Fruit fly (Drosophila melanogaster): ENCODE results near the gene CG3117.
A peak's percentile ranks its signal among the peaks of the same experiment; 100 is the strongest.

Gene CG3117

dm6 chr2L:2851589-2851988, 4.6 kb upstream of the CG3117 start:
- no peak for TF ChIP-seq tai (GFP tag; optimal IDR thresholded peaks at IDR 0.05)
- no peak for TF ChIP-seq h (GFP tag; optimal IDR thresholded peaks at IDR 0.05)
- TF ChIP-seq dl (GFP tag; optimal IDR thresholded peaks at IDR 0.05; ENCODE audit: insufficient read depth in 1 of 2, partially characterized antibody in 2 of 2): no peak
- TF ChIP-seq Myc (optimal IDR thresholded peaks at IDR 0.05): no peak
- no peak for TF ChIP-seq pan (optimal IDR thresholded peaks at IDR 0.05)
- no peak for TF ChIP-seq brk (GFP tag; optimal IDR thresholded peaks at IDR 0.05)
- TF ChIP-seq Dfd (GFP tag; optimal IDR thresholded peaks at IDR 0.05): no peak
- TF ChIP-seq woc (GFP tag; optimal IDR thresholded peaks at IDR 0.05): no peak
- TF ChIP-seq Vsx2 (GFP tag; optimal IDR thresholded peaks at IDR 0.05; ENCODE audit: partially characterized antibody): no peak
- no peak for TF ChIP-seq Jra (GFP tag; optimal IDR thresholded peaks at IDR 0.05)
- TF ChIP-seq rgr (GFP tag; optimal IDR thresholded peaks at IDR 0.05): no peak
- no peak for TF ChIP-seq Hr83 (GFP tag; optimal IDR thresholded peaks at IDR 0.05; ENCODE audit: poor library complexity, severe bottlenecking)
- TF ChIP-seq Sp1 (GFP tag; optimal IDR thresholded peaks at IDR 0.05): no peak
- no peak for TF ChIP-seq Hr78 (GFP tag; optimal IDR thresholded peaks at IDR 0.05)
- TF ChIP-seq CrebA (GFP tag; optimal IDR thresholded peaks at IDR 0.05; ENCODE audit: borderline replicate concordance): no peak
- no peak for TF ChIP-seq CG9705 (GFP tag; optimal IDR thresholded peaks at IDR 0.05)
- no peak for TF ChIP-seq foxo (GFP tag; optimal IDR thresholded peaks at IDR 0.05)
- TF ChIP-seq dsf (GFP tag; optimal IDR thresholded peaks at IDR 0.05; ENCODE audit: borderline replicate concordance): no peak
- no peak for TF ChIP-seq GATAd (GFP tag; optimal IDR thresholded peaks at IDR 0.05)
- TF ChIP-seq lola (GFP tag; optimal IDR thresholded peaks at IDR 0.05): no peak

dm6 chr2L:2845634-2846033, 1.4 kb downstream of the CG3117 start, which contains the start of gene CG18557:
Gene CG18557 (minus strand): TSS chr2L:2845734.
- no peak for TF ChIP-seq psq (GFP tag; optimal IDR thresholded peaks at IDR 0.05)
- no peak for TF ChIP-seq Abd-B (GFP tag; optimal IDR thresholded peaks at IDR 0.05)
- TF ChIP-seq dl (GFP tag; optimal IDR thresholded peaks at IDR 0.05; ENCODE audit: insufficient read depth in 1 of 2, partially characterized antibody in 2 of 2): no peak
- no peak for TF ChIP-seq sv (GFP tag; optimal IDR thresholded peaks at IDR 0.05)
- peak; percentile 1 for TF ChIP-seq fru (GFP tag; optimal IDR thresholded peaks at IDR 0.05)
- no peak for TF ChIP-seq Rel (GFP tag; optimal IDR thresholded peaks at IDR 0.05)
- TF ChIP-seq Rel (tag; optimal IDR thresholded peaks at IDR 0.05): peak; percentile 31
- TF ChIP-seq h (GFP tag; optimal IDR thresholded peaks at IDR 0.05): no peak
- TF ChIP-seq CG9705 (GFP tag; optimal IDR thresholded peaks at IDR 0.05): no peak
- no peak for TF ChIP-seq pan (optimal IDR thresholded peaks at IDR 0.05)

DNA sequence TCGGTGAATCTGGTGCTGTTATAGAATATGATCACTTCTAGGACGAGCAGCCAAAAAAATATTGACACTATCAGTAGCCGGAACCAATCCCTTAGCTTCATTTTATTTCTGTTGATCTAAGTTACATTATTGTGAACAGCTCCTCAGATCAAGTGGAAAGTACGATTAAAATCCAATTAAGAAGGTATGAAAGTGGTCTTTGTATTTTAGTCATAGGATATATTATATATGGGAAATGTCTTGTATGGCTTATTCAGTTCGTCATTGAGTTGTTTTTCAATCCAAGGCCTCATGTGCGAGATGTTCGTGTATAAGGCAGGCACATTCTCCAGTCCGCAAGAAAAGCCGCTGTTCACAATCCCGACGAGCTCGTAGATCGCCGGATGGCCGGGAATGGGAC, 2.6 kb downstream of the CG3117 start, which contains the start of gene CG18558:
TSS of gene CG18558 (minus strand) at position 101 of the 400 bp plus-strand sequence.
- TF ChIP-seq pan (optimal IDR thresholded peaks at IDR 0.05): no peak
- no peak for TF ChIP-seq OdsH (GFP tag; optimal IDR thresholded peaks at IDR 0.05)
- TF ChIP-seq Jra (GFP tag; optimal IDR thresholded peaks at IDR 0.05): no peak
- TF ChIP-seq ey (GFP tag; optimal IDR thresholded peaks at IDR 0.05): no peak
- no peak for TF ChIP-seq dsf (GFP tag; optimal IDR thresholded peaks at IDR 0.05; ENCODE audit: borderline replicate concordance)

DNA sequence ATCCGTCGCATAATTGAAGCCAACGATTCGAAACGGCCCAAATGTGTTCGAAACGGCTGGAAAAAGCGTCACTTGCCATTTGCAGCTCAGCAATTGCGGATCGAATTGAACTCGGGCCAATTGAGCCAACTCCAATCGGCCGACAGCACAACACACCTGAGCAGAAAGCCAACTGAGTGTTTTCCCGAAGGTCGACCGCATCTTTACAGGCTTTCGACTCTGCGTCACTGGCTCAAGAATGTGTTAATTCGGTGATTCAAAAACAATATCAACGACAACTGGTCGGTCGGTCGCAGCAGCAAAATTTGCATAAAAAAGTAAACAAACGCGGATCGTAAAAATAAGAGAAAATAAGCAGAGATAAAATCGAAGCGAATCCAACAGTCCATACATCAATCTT, 6.7 kb downstream of the CG3117 start:
- no peak for TF ChIP-seq Hr83 (GFP tag; optimal IDR thresholded peaks at IDR 0.05; ENCODE audit: poor library complexity, severe bottlenecking)
- no peak for TF ChIP-seq dsf (GFP tag; optimal IDR thresholded peaks at IDR 0.05; ENCODE audit: borderline replicate concordance)
- no peak for TF ChIP-seq psq (GFP tag; optimal IDR thresholded peaks at IDR 0.05)

- TF ChIP-seq Hr83 (GFP tag; optimal IDR thresholded peaks at IDR 0.05; ENCODE audit: poor library complexity, severe bottlenecking) (no peak), ey (GFP tag; optimal IDR thresholded peaks at IDR 0.05) (no peak), rgr (GFP tag; optimal IDR thresholded peaks at IDR 0.05) (no peak), Mio (GFP tag; optimal IDR thresholded peaks at IDR 0.05) (no peak), GATAd (GFP tag; optimal IDR thresholded peaks at IDR 0.05) (no peak), sage (GFP tag; optimal IDR thresholded peaks at IDR 0.05) (no peak), Myc (optimal IDR thresholded peaks at IDR 0.05) (no peak), N (GFP tag; optimal IDR thresholded peaks at IDR 0.05) (no peak), brk (GFP tag; optimal IDR thresholded peaks at IDR 0.05) (no peak), usp (GFP tag; optimal IDR thresholded peaks at IDR 0.05) (no peak), dsf (GFP tag; optimal IDR thresholded peaks at IDR 0.05; ENCODE audit: borderline replicate concordance) (no peak), foxo (GFP tag; optimal IDR thresholded peaks at IDR 0.05) (no peak), Vsx2 (GFP tag; optimal IDR thresholded peaks at IDR 0.05; ENCODE audit: partially characterized antibody) (no peak), jim (GFP tag; optimal IDR thresholded peaks at IDR 0.05) (no peak), HLH106 (tag; optimal IDR thresholded peaks at IDR 0.05) (no peak), pan (optimal IDR thresholded peaks at IDR 0.05) (no peak), OdsH (GFP tag; optimal IDR thresholded peaks at IDR 0.05) (no peak)
Measured at dm6 chr2L:2839850-2840249, 7.2 kb downstream of the CG3117 start, which contains the start of gene CG2975. Gene CG2975 (plus strand): TSS chr2L:2840124.
